Worm (Caenorhabditis elegans) whole organism, young adult: ENCODE results near the gene max-2.
"Not testable (repeated sequence)": the region's sequence is repeated elsewhere in the genome, so short reads cannot be mapped to it uniquely, and the experiment has no call there.

Experiments used
- B0019.2 ChIP-seq: fragments of 200-800 bp; sonication (Bioruptor generic); conservative IDR thresholded peaks from 2 replicates; pipeline ENCODE4 v1.3.6; 2022; ENCODE audit warnings: missing genetic modification reagents, missing genetic modification characterization, missing compliant biosample characterization
- B0336.3 ChIP-seq: fragments of 200-800 bp; sonication (Bioruptor generic); IDR thresholded peaks from 2 replicates; pipeline ENCODE4 v1.3.6; 2022; ENCODE audit warnings: missing genetic modification characterization, missing compliant biosample characterization
- D2030.7 ChIP-seq: fragments of 200-800 bp; sonication (Bioruptor generic); IDR thresholded peaks from 2 replicates; pipeline ENCODE4 v1.3.6; 2022; ENCODE audit warnings: missing genetic modification reagents, missing genetic modification characterization, missing compliant biosample characterization
- F33H1.4 ChIP-seq: fragments of 200-800 bp; sonication (Bioruptor generic); IDR thresholded peaks from 2 replicates; pipeline ENCODE4 v1.3.6; 2022; ENCODE audit warnings: missing genetic modification reagents, missing genetic modification characterization, missing compliant biosample characterization
- F39B2.1 ChIP-seq: fragments of 200-800 bp; sonication (Bioruptor generic); IDR thresholded peaks from 2 replicates; pipeline ENCODE4 v1.3.6; 2022; ENCODE audit warnings: missing genetic modification reagents, missing genetic modification characterization, missing compliant biosample characterization
- K12H6.12 ChIP-seq: fragments of 200-800 bp; sonication (Bioruptor generic); optimal IDR thresholded peaks from 2 replicates; lab custom pipeline; 2018; ENCODE audit warnings: mild to moderate bottlenecking, missing genetic modification characterization, missing compliant biosample characterization
- Y67H2A.10 ChIP-seq: fragments of 200-800 bp; sonication (Bioruptor generic); conservative IDR thresholded peaks from 2 replicates; pipeline ENCODE4 v1.3.6; 2022; ENCODE audit warnings: missing genetic modification reagents, missing genetic modification characterization, missing compliant biosample characterization
- aptf-3 ChIP-seq: fragments of 200-800 bp; sonication (Bioruptor generic); IDR thresholded peaks from 2 replicates; pipeline ENCODE4 v1.3.6; 2022; ENCODE audit warnings: missing genetic modification characterization, missing compliant biosample characterization
- attf-6 ChIP-seq: fragments of 200-800 bp; sonication (Bioruptor generic); IDR thresholded peaks from 2 replicates; pipeline ENCODE4 v1.3.6; 2022; ENCODE audit warnings: missing genetic modification reagents, missing genetic modification characterization, missing compliant biosample characterization
- bed-2 ChIP-seq: fragments of 200-800 bp; sonication (Bioruptor generic); IDR thresholded peaks from 2 replicates; pipeline ENCODE4 v1.3.6; 2022; ENCODE audit warnings: missing genetic modification reagents, missing genetic modification characterization, missing compliant biosample characterization
- ceh-27 ChIP-seq: fragments of 200-800 bp; sonication (Bioruptor generic); optimal IDR thresholded peaks from 2 replicates; lab custom pipeline; 2018; ENCODE audit warnings: mild to moderate bottlenecking, missing genetic modification characterization, moderate library complexity, missing compliant biosample characterization
- ceh-91 ChIP-seq: fragments of 200-800 bp; sonication (Bioruptor generic); IDR thresholded peaks from 2 replicates; pipeline ENCODE4 v1.3.6; 2022; ENCODE audit warnings: missing genetic modification reagents, missing genetic modification characterization, missing compliant biosample characterization
- dox-1 ChIP-seq: fragments of 200-800 bp; sonication (Bioruptor generic); IDR thresholded peaks from 2 replicates; pipeline ENCODE4 v1.3.6; 2022; ENCODE audit warnings: missing genetic modification reagents, missing genetic modification characterization, missing compliant biosample characterization
- ets-4 ChIP-seq: fragments of 200-800 bp; sonication (Bioruptor generic); optimal IDR thresholded peaks from 2 replicates; lab custom pipeline; 2018; ENCODE audit warnings: mild to moderate bottlenecking, missing genetic modification characterization, missing compliant biosample characterization
- hlh-26 ChIP-seq: fragments of 200-800 bp; sonication (Bioruptor generic); conservative IDR thresholded peaks from 2 replicates; pipeline ENCODE4 v1.3.6; 2022; ENCODE audit warnings: missing genetic modification reagents, missing genetic modification characterization, missing compliant biosample characterization
- hmg-1.2 ChIP-seq: fragments of 200-800 bp; sonication (Bioruptor generic); IDR thresholded peaks from 2 replicates; pipeline ENCODE4 v1.3.6; 2022; ENCODE audit warnings: missing genetic modification reagents, missing genetic modification characterization, missing compliant biosample characterization
- hsf-1 ChIP-seq: fragments of 200-800 bp; sonication (Bioruptor generic); IDR thresholded peaks from 2 replicates; pipeline ENCODE4 v1.3.6; 2022; ENCODE audit warnings: missing genetic modification reagents, missing genetic modification characterization, missing compliant biosample characterization
- let-526 ChIP-seq: fragments of 200-800 bp; sonication (Bioruptor generic); IDR thresholded peaks from 2 replicates; pipeline ENCODE4 v1.3.6; 2022; ENCODE audit warnings: missing genetic modification reagents, missing genetic modification characterization, missing compliant biosample characterization
- let-607 ChIP-seq, 2 experiments: fragments of 200-800 bp in 1 of 2; sonication (Bioruptor generic) in 1 of 2; sonication (generic microtip) in 1 of 2; optimal IDR thresholded peaks; 2 replicates each; lab custom pipeline; 2016 to 2018; ENCODE audit warnings: mild to moderate bottlenecking in 2 of 2, missing compliant biosample characterization in 2 of 2, missing genetic modification characterization in 2 of 2, moderate library complexity in 2 of 2, missing genotype in 1 of 2
- lin-40 ChIP-seq: sonication (generic microtip); optimal IDR thresholded peaks from 2 replicates; lab custom pipeline; 2016; ENCODE audit warnings: missing genetic modification characterization, mild to moderate bottlenecking, missing compliant biosample characterization, missing genotype, missing genetic modification reagents
- lsl-1 ChIP-seq: fragments of 200-800 bp; sonication (Bioruptor generic); optimal IDR thresholded peaks from 2 replicates; lab custom pipeline; 2018; ENCODE audit warnings: mild to moderate bottlenecking, missing genetic modification characterization, moderate library complexity, missing compliant biosample characterization
- lsy-27 ChIP-seq: sonication (generic microtip); optimal IDR thresholded peaks from 2 replicates; lab custom pipeline; 2017; ENCODE audit warnings: missing genetic modification characterization, mild to moderate bottlenecking, missing compliant biosample characterization, antibody characterized with exemption, missing genotype, borderline replicate concordance; ENCODE audit not compliant: insufficient read depth
- madf-10 ChIP-seq: sonication (generic microtip); optimal IDR thresholded peaks from 2 replicates; lab custom pipeline; 2016; ENCODE audit warnings: mild to moderate bottlenecking, missing genetic modification characterization, missing compliant biosample characterization
- madf-3 ChIP-seq: fragments of 200-800 bp; sonication (Bioruptor generic); IDR thresholded peaks from 2 replicates; pipeline ENCODE4 v1.3.6; 2022; ENCODE audit warnings: missing genetic modification reagents, missing genetic modification characterization, missing compliant biosample characterization
- madf-6 ChIP-seq: fragments of 200-800 bp; sonication (Bioruptor generic); IDR thresholded peaks from 2 replicates; pipeline ENCODE4 v1.3.6; 2022; ENCODE audit warnings: missing genetic modification reagents, missing genetic modification characterization, missing compliant biosample characterization
- madf-8 ChIP-seq: fragments of 200-800 bp; sonication (Bioruptor generic); conservative IDR thresholded peaks from 2 replicates; pipeline ENCODE4 v1.3.6; 2022; ENCODE audit warnings: missing genetic modification reagents, missing genetic modification characterization, missing compliant biosample characterization
- mcd-1 ChIP-seq: fragments of 200-800 bp; sonication (Bioruptor generic); IDR thresholded peaks from 2 replicates; pipeline ENCODE4 v1.3.6; 2022; ENCODE audit warnings: missing genetic modification reagents, missing genetic modification characterization, missing compliant biosample characterization
- nfya-2 ChIP-seq: fragments of 200-800 bp; sonication (Bioruptor generic); IDR thresholded peaks from 2 replicates; pipeline ENCODE4 v1.3.6; 2022; ENCODE audit warnings: missing genetic modification reagents, missing genetic modification characterization, missing compliant biosample characterization
- nfyb-1 ChIP-seq: fragments of 200-800 bp; sonication (Bioruptor generic); IDR thresholded peaks from 2 replicates; pipeline ENCODE4 v1.3.6; 2022; ENCODE audit warnings: missing genetic modification reagents, missing genetic modification characterization, missing compliant biosample characterization
- nhr-179 ChIP-seq: sonication (generic microtip); optimal IDR thresholded peaks from 2 replicates; lab custom pipeline; 2016; ENCODE audit warnings: mild to moderate bottlenecking, missing genetic modification characterization, missing compliant biosample characterization
- nhr-80 ChIP-seq: sonication (generic microtip); optimal IDR thresholded peaks from 2 replicates; lab custom pipeline; 2016; ENCODE audit warnings: missing genetic modification characterization, missing compliant biosample characterization
- pbrm-1 ChIP-seq: fragments of 200-800 bp; sonication (Bioruptor generic); IDR thresholded peaks from 2 replicates; pipeline ENCODE4 v1.3.6; 2022; ENCODE audit warnings: missing genetic modification reagents, missing genetic modification characterization, missing compliant biosample characterization
- rcor-1 ChIP-seq: fragments of 200-800 bp; sonication (Bioruptor generic); IDR thresholded peaks from 2 replicates; pipeline ENCODE4 v1.3.6; 2022; ENCODE audit warnings: missing genetic modification reagents, missing genetic modification characterization, missing compliant biosample characterization
- rpc-1 ChIP-seq, 2 experiments: fragments of 150-350 bp in 1 of 2; sonication (generic microtip) in 1 of 2; optimal IDR thresholded peaks; 2 replicates each; lab custom pipeline; 2014 to 2018; ENCODE audit warnings: missing biosample characterization in 1 of 2, missing genetic modification characterization in 1 of 2, missing genetic modification reagents in 1 of 2, missing genotype in 1 of 2
- unc-130 ChIP-seq: sonication (generic microtip); optimal IDR thresholded peaks from 2 replicates; lab custom pipeline; 2016; ENCODE audit warnings: missing genetic modification reagents, missing genetic modification characterization, missing compliant biosample characterization
- unc-62 ChIP-seq: fragments of 150-350 bp; optimal IDR thresholded peaks from 2 replicates; lab custom pipeline; 2014; ENCODE audit warnings: missing biosample characterization, missing genetic modification reagents, missing genetic modification characterization
- xnd-1 ChIP-seq: sonication (generic microtip); optimal IDR thresholded peaks from 2 replicates; lab custom pipeline; 2016; ENCODE audit warnings: missing genotype, missing genetic modification reagents, missing genetic modification characterization, missing compliant biosample characterization
- ztf-28 ChIP-seq: fragments of 200-800 bp; sonication (Bioruptor generic); IDR thresholded peaks from 2 replicates; pipeline ENCODE4 v1.3.6; 2022; ENCODE audit warnings: missing genetic modification reagents, missing genetic modification characterization, missing compliant biosample characterization

max-2 gene

DNA sequence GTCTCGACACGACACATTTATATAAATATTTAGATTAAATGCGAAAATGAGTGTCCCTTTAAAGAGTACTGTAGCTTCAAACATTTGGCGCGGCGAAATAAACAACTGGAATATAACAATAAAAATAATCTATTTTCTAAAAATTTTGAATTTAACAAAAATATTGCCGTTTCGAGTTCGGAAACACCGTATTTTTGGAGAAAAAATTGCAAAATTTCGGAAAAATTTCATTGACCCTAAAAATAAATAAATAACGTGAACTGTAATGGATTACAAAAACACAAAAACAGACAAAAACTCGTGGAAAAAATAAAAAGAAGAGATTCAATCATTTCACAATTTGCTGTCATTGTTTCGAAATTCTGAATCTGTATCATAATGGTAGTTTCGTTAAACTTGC, 22.0 kb upstream of the max-2 start, which contains the start of gene F42G4.2:
TSS of gene F42G4.2 (plus strand) at position 301 of the 400 bp plus-strand sequence.
- TF ChIP-seq ets-4 (GFP tag; lab: Kevin White, UChicago); nhr-179 (tag; lab: Kevin White, UChicago); rpc-1 (optimal IDR thresholded peaks at IDR 0.05; lab: Kevin White, UChicago); rpc-1 (tag; optimal IDR thresholded peaks at IDR 0.05; lab: Kevin White, UChicago): not testable (repeated sequence)

- TF ChIP-seq madf-10; B0336.3 (GFP tag; lab: Robert Waterston, UW); bed-2 (GFP tag; lab: Robert Waterston, UW): not testable (repeated sequence)
- TF ChIP-seq, all 124 proteins: peak for 0; not testable (repeated sequence) for 124
Measured at ce11 chrII:13047106-13047505, 21.5 kb upstream of the max-2 start, which contains the start of gene F42G4.7. F42G4.7 (minus strand) TSS chrII:13047290.

DNA sequence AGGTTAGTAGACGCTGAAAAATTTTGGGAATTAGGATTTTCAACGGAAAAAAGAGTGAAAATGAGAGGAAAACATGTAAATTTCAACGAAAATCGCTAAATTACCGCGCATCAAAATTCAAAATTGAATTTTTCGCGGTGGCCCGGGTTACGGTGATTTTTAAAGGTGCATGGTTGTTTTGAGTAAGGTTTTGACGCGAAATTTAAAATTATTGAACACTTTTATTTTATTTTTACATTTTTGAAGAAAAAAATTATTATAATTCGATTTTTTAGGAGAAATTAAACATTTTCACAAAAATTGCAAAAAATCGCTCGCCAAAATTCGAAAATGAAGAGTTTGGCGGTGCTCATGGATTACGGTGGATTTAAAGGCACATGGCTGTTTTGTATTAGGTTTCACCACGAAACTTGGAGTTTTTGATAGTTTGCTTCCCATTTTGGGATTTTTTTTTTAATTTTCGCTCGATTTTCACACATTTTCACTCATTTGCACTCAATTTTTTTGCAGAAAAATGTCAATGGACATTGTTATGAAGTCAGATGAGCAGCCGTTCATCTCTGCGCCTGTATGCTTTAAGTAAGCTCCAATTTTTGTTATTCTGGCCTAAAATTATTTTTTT, 17.9 kb upstream of the max-2 start, which contains the start of gene puf-6:
TSS of gene puf-6 (minus strand) at position 13 of the 622 bp plus-strand sequence.
- TF ChIP-seq madf-6 (GFP tag; lab: Robert Waterston, UW) (peak; percentile 97), madf-3 (GFP tag; lab: Robert Waterston, UW) (0 out of 2 replicates have a peak, but pooled peaks have one; percentile 41), D2030.7 (peak; percentile 81), dox-1 (GFP tag; lab: Robert Waterston, UW) (peak; percentile 56; the same call in 1 of the 2 replicates), xnd-1 (peak; percentile 67), hmg-1.2 (GFP tag; lab: Robert Waterston, UW) (peak; percentile 21; the same call in 1 of the 2 replicates), B0019.2 (GFP tag; lab: Robert Waterston, UW) (0 out of 2 replicates have a peak, but pooled peaks have one; percentile 31), nfyb-1 (GFP tag; lab: Robert Waterston, UW) (peak; percentile 10; the same call in 1 of the 2 replicates), rcor-1 (GFP tag; lab: Robert Waterston, UW) (peak; percentile 21; the same call in 1 of the 2 replicates), mcd-1 (GFP tag; lab: Robert Waterston, UW) (0 out of 2 replicates have a peak, but pooled peaks have one; percentile 10), hsf-1 (GFP tag; lab: Robert Waterston, UW) (peak; percentile 73), lsl-1 (GFP tag; lab: Kevin White, UChicago) (peak; percentile 79), madf-8 (GFP tag; lab: Robert Waterston, UW) (peak; percentile 87), ztf-28 (GFP tag; lab: Robert Waterston, UW) (0 out of 2 replicates have a peak, but pooled peaks have one; percentile 68), F33H1.4 (GFP tag; lab: Robert Waterston, UW) (peak; percentile 90), ceh-91 (GFP tag; lab: Robert Waterston, UW) (peak; percentile 89)

DNA sequence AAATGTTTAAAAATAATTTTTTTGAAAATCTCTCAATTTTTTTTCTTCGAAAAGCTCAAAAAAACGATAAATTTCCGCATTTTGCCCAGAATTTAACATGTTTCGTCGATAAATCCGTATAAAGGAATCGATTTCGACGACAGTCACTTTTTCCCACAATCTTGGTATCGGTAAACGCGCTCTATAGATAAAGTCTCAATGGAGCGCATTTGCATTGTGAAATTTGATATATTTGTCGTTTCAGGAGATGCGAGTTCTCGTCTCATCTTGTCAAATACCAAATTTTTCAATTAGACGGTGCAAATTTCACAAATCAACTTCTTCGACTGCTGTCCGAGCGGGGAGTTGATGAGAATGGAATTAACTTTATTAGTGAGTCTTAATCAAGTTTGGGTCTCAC, 13.5 kb upstream of the max-2 start:
- TF ChIP-seq madf-6 (GFP tag; lab: Robert Waterston, UW) (peak; percentile 24; the same call in 1 of the 2 replicates), mcd-1 (GFP tag; lab: Robert Waterston, UW) (peak; percentile 57; the same call in 1 of the 2 replicates)
- TF ChIP-seq, all 124 proteins: peak for 2; not testable (repeated sequence) for 122

DNA sequence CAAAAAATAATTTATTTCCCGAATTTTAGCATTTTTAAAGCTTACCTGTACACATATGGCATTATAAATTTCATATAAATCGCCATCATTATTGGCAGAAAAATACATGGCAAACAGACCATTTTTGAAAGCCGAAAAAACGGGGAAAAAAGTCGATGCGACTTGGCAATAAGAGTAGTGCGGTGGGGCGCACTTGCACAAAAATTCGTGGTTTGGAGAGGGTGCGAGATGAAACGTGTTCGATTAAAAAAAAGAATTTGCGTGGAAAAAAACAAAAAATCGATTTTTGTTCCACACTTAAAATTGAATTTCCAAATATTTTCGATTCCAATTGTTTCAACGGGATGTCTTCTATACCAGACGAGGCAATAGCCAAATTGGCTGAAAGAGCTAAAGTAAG, 11.1 kb upstream of the max-2 start, which contains the start of gene F18A11.3:
TSS of gene F18A11.3 (minus strand) at position 125 of the 400 bp plus-strand sequence.
- no peak for TF ChIP-seq pbrm-1 (GFP tag; lab: Robert Waterston, UW)
- no peak for TF ChIP-seq nfya-2
- no peak for TF ChIP-seq madf-6 (GFP tag; lab: Robert Waterston, UW)
- no peak for TF ChIP-seq hlh-26 (GFP tag; lab: Robert Waterston, UW)
- TF ChIP-seq let-526 (GFP tag; lab: Robert Waterston, UW) = no peak
- no peak for TF ChIP-seq aptf-3 (GFP tag; lab: Robert Waterston, UW)
- TF ChIP-seq B0019.2 (GFP tag; lab: Robert Waterston, UW) = no peak
- no peak for TF ChIP-seq Y67H2A.10
- no peak for TF ChIP-seq lin-40 (tag; lab: Kevin White, UChicago)
- no peak for TF ChIP-seq ceh-27 (GFP tag; lab: Kevin White, UChicago)
- TF ChIP-seq F39B2.1 (GFP tag; lab: Robert Waterston, UW) = no peak
- TF ChIP-seq unc-130 (GFP tag; lab: Kevin White, UChicago) = no peak
- TF ChIP-seq madf-8 (GFP tag; lab: Robert Waterston, UW) = no peak
- no peak for TF ChIP-seq attf-6 (GFP tag; lab: Robert Waterston, UW)
- peak; percentile 11 for TF ChIP-seq nhr-80
- no peak for TF ChIP-seq D2030.7
- TF ChIP-seq K12H6.12 (tag; lab: Kevin White, UChicago) = no peak
- no peak for TF ChIP-seq unc-62 (GFP tag; lab: Kevin White, UChicago)
- TF ChIP-seq lsy-27 = no peak
- peak; percentile 70 to 90 for TF ChIP-seq let-607 (tag; optimal IDR thresholded peaks at IDR 0.05; lab: Kevin White, UChicago)
